Fruit fly (Drosophila melanogaster): ENCODE measurements around the gene msi.
A peak's percentile ranks its signal among the peaks of the same experiment; 100 is the strongest.

The msi gene

DNA sequence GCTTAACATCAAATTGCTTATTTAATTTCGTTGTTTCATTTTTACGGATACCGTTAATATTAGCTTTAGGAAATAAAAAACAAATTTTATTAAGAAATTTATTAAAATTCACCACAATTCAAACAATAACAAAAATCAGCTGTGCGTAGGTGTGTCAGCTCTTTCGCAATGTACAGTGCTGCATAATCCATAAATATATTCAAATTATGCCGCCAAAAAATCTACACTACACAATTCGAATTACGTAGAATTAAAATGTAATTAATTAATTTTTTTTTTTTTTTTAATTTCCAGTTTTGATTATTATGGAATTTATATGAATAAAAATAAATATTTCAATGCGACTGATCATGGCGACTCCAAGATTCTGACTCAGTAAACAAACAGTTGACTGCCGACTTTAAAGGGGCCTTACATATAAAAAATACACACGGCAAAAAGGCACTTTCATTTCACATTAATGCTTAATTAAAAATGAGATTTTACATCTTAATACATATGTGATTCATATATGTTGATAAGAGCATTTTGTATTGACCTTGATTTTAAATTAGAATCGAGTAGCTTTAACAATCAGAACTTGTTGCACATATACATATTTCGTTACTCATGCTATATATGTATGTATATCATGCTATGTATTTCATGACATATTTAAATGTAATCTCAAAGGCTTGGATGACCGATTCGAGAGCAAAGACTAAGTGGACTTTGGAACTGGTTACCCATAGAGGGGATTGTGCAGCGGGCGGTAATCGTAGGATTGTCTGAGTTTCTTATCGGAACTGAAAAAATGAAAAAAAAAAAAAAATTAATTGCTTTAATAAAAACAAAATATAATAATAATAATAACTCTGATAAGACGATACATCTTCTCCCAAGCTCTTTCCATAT is 22.4 kb upstream of the msi start (continued):
- TF ChIP-seq CG33557 (GFP tag; optimal IDR thresholded peaks at IDR 0.05) (no peak), dmrt99B (tag; optimal IDR thresholded peaks at IDR 0.05) (no peak), vnd (GFP tag; IDR thresholded peaks at IDR 0.05; ENCODE audit: partially characterized antibody) (no peak), vfl (GFP tag; optimal IDR thresholded peaks at IDR 0.05) (no peak), CG2120 (GFP tag; optimal IDR thresholded peaks at IDR 0.05) (no peak), Aef1 (GFP tag; IDR thresholded peaks at IDR 0.05) (no peak), CG34376 (GFP tag; optimal IDR thresholded peaks at IDR 0.05) (peak; percentile 7), chn (GFP tag; optimal IDR thresholded peaks at IDR 0.05) (no peak), CG31441 (GFP tag; IDR thresholded peaks at IDR 0.05) (no peak; the same call in 1 of the 2 replicates), slbo (GFP tag; IDR thresholded peaks at IDR 0.05) (peak; percentile 30; the same call in 1 of the 2 replicates), zfh1 (GFP tag; IDR thresholded peaks at IDR 0.05) (no peak), bigmax (GFP tag; optimal IDR thresholded peaks at IDR 0.05) (no peak), shn (GFP tag; optimal IDR thresholded peaks at IDR 0.05) (no peak), Deaf1 (tag; optimal IDR thresholded peaks at IDR 0.05) (no peak), Dbx (GFP tag; IDR thresholded peaks at IDR 0.05) (no peak), sug (tag; optimal IDR thresholded peaks at IDR 0.05) (no peak), CG11085 (GFP tag; IDR thresholded peaks at IDR 0.05) (no peak), Pdp1 (GFP tag; optimal IDR thresholded peaks at IDR 0.05) (peak in 1 of 2 experiments; percentile 71), pzg (GFP tag; optimal IDR thresholded peaks at IDR 0.05) (peak; percentile 30), CG4820 (GFP tag; optimal IDR thresholded peaks at IDR 0.05) (no peak), E2f1 (GFP tag; IDR thresholded peaks at IDR 0.05) (no peak), pho (GFP tag; optimal IDR thresholded peaks at IDR 0.05) (no peak), Neu2 (GFP tag; optimal IDR thresholded peaks at IDR 0.05; ENCODE audit: borderline replicate concordance) (no peak), Ssrp (tag; optimal IDR thresholded peaks at IDR 0.05) (no peak), Sry-β (GFP tag; optimal IDR thresholded peaks at IDR 0.05) (peak; percentile 39), CG18764 (GFP tag; optimal IDR thresholded peaks at IDR 0.05) (no peak), Stat92E (GFP tag; optimal IDR thresholded peaks at IDR 0.05) (no peak), B-H1 (GFP tag; IDR thresholded peaks at IDR 0.05) (no peak), CG8924 (tag; optimal IDR thresholded peaks at IDR 0.05) (no peak), CG30403 (GFP tag; optimal IDR thresholded peaks at IDR 0.05) (no peak), CG12299 (tag; optimal IDR thresholded peaks at IDR 0.05) (no peak), trh (GFP tag; optimal IDR thresholded peaks at IDR 0.05) (no peak), Spps (tag; optimal IDR thresholded peaks at IDR 0.05) (no peak), fd102C (GFP tag; optimal IDR thresholded peaks at IDR 0.05) (no peak), dan (GFP tag; IDR thresholded peaks at IDR 0.05) (no peak), CG16813 (GFP tag; IDR thresholded peaks at IDR 0.05; ENCODE audit: partially characterized antibody) (no peak), NC2α (GFP tag; optimal IDR thresholded peaks at IDR 0.05) (no peak), CG18476 (GFP tag; optimal IDR thresholded peaks at IDR 0.05) (no peak), esg (GFP tag; conservative IDR thresholded peaks at IDR 0.05) (no peak), ssp (GFP tag; IDR thresholded peaks at IDR 0.05) (no peak), Adf1 (GFP tag; IDR thresholded peaks at IDR 0.05) (no peak), CG10565 (GFP tag; optimal IDR thresholded peaks at IDR 0.05) (no peak), CG18599 (GFP tag; optimal IDR thresholded peaks at IDR 0.05) (no peak), Med (GFP tag) (peak; percentile 54), lbe (GFP tag; optimal IDR thresholded peaks at IDR 0.05) (peak; percentile 54), h (optimal IDR thresholded peaks at IDR 0.05) (no peak), Fer3 (tag; optimal IDR thresholded peaks at IDR 0.05) (no peak), B-H2 (GFP tag; optimal IDR thresholded peaks at IDR 0.05) (no peak), CG10462 (GFP tag; optimal IDR thresholded peaks at IDR 0.05) (no peak), CG7556 (GFP tag; optimal IDR thresholded peaks at IDR 0.05) (no peak)
